Fruit fly (Drosophila melanogaster) whole organism, embryonic: ENCODE data around the gene Cyp28d2.

Experiments
- Asciz ChIP-seq: fragments of 200-800 bp; sonication (Bioruptor generic); optimal IDR thresholded peaks from 2 replicates; lab custom pipeline; 2017; ENCODE audit warnings: missing biosample characterization, mild to moderate bottlenecking, missing genetic modification characterization, missing genetic modification reagents
- CG10431 ChIP-seq: fragments of 200-800 bp; sonication (Bioruptor generic); optimal IDR thresholded peaks from 3 replicates; lab custom pipeline; 2018; ENCODE audit warnings: missing biosample characterization, mild to moderate bottlenecking, missing genetic modification characterization
- CG11085 ChIP-seq: fragments of 200-800 bp; sonication (Bioruptor generic); IDR thresholded peaks from 2 replicates; pipeline ENCODE4 v1.3.6; 2022; ENCODE audit warnings: missing biosample characterization, missing genetic modification characterization
- CG11560 ChIP-seq: fragments of 200-800 bp; sonication (Bioruptor generic); IDR thresholded peaks from 3 replicates; pipeline ENCODE4 v1.3.6; 2022; ENCODE audit warnings: missing biosample characterization, missing genetic modification characterization
- CG12391 ChIP-seq: fragments of 200-800 bp; sonication (Bioruptor generic); optimal IDR thresholded peaks from 3 replicates; lab custom pipeline; 2018; ENCODE audit warnings: missing biosample characterization, mild to moderate bottlenecking, missing genetic modification characterization, moderate library complexity
- CG13424 ChIP-seq: fragments of 200-800 bp; sonication (Bioruptor generic); optimal IDR thresholded peaks from 2 replicates; lab custom pipeline; 2019; ENCODE audit warnings: missing biosample characterization, mild to moderate bottlenecking, missing genetic modification characterization, moderate library complexity
- CG15011 ChIP-seq: fragments of 200-800 bp; sonication (Bioruptor generic); optimal IDR thresholded peaks from 3 replicates; lab custom pipeline; 2018; ENCODE audit warnings: missing biosample characterization, mild to moderate bottlenecking, missing genetic modification characterization
- CG1529 ChIP-seq: fragments of 200-800 bp; sonication (Bioruptor generic); optimal IDR thresholded peaks from 3 replicates; lab custom pipeline; 2018; ENCODE audit warnings: missing biosample characterization, missing genetic modification characterization
- CG16863 ChIP-seq: fragments of 200-800 bp; sonication (Bioruptor generic); optimal IDR thresholded peaks from 3 replicates; lab custom pipeline; 2016; ENCODE audit warnings: missing biosample characterization, missing genetic modification characterization
- CG1792 ChIP-seq: fragments of 200-800 bp; sonication (Bioruptor generic); optimal IDR thresholded peaks from 2 replicates; lab custom pipeline; 2016; ENCODE audit warnings: missing biosample characterization, missing genetic modification characterization
- CG18262 ChIP-seq: fragments of 200-800 bp; optimal IDR thresholded peaks from 3 replicates; lab custom pipeline; 2019; ENCODE audit warnings: missing biosample characterization, mild to moderate bottlenecking, missing genetic modification characterization, moderate library complexity
- CG1832 ChIP-seq: fragments of 200-800 bp; sonication (Bioruptor generic); optimal IDR thresholded peaks from 2 replicates; lab custom pipeline; 2017; ENCODE audit warnings: missing biosample characterization, mild to moderate bottlenecking, missing genetic modification characterization, inconsistent platforms
- CG2202 ChIP-seq: fragments of 200-800 bp; sonication (Bioruptor generic); optimal IDR thresholded peaks from 2 replicates; lab custom pipeline; 2018; ENCODE audit warnings: missing biosample characterization, mild to moderate bottlenecking, missing genetic modification characterization
- CG33557 ChIP-seq: fragments of 200-800 bp; sonication (Bioruptor generic); optimal IDR thresholded peaks from 2 replicates; lab custom pipeline; 2019; ENCODE audit warnings: missing biosample characterization, mild to moderate bottlenecking, missing genetic modification characterization, moderate library complexity
- CG34376 ChIP-seq: fragments of 200-800 bp; sonication (Bioruptor generic); optimal IDR thresholded peaks from 2 replicates; lab custom pipeline; 2018; ENCODE audit warnings: missing biosample characterization, mild to moderate bottlenecking, missing genetic modification characterization
- CG4617 ChIP-seq: fragments of 200-800 bp; sonication (Bioruptor generic); optimal IDR thresholded peaks from 3 replicates; lab custom pipeline; 2016; ENCODE audit warnings: missing biosample characterization, missing genetic modification characterization, borderline replicate concordance
- CG4854 ChIP-seq: fragments of 200-800 bp; sonication (Bioruptor generic); optimal IDR thresholded peaks from 2 replicates; lab custom pipeline; 2016; ENCODE audit warnings: missing biosample characterization, missing genetic modification characterization, inconsistent platforms
- CG5180 ChIP-seq: fragments of 200-800 bp; sonication (Bioruptor generic); optimal IDR thresholded peaks from 3 replicates; lab custom pipeline; 2017; ENCODE audit warnings: missing biosample characterization, missing genetic modification characterization, mild to moderate bottlenecking, moderate library complexity, missing genetic modification reagents
- CG7556 ChIP-seq: fragments of 200-800 bp; sonication (Bioruptor generic); optimal IDR thresholded peaks from 2 replicates; lab custom pipeline; 2017; ENCODE audit warnings: missing biosample characterization, mild to moderate bottlenecking, missing genetic modification characterization
- CG7745 ChIP-seq: fragments of 200-800 bp; sonication (Bioruptor generic); optimal IDR thresholded peaks from 2 replicates; lab custom pipeline; 2018; ENCODE audit warnings: missing biosample characterization, mild to moderate bottlenecking, missing genetic modification characterization, moderate library complexity
- CG8765 ChIP-seq: fragments of 200-800 bp; sonication (Bioruptor generic); IDR thresholded peaks from 2 replicates; pipeline ENCODE4 v1.3.6; 2022; ENCODE audit warnings: missing biosample characterization, missing genetic modification characterization
- CG9215 ChIP-seq: fragments of 200-800 bp; sonication (Bioruptor generic); IDR thresholded peaks from 2 replicates; pipeline ENCODE4 v1.3.6; 2022; ENCODE audit warnings: missing biosample characterization, missing genetic modification characterization
- CrebB ChIP-seq: fragments of 200-800 bp; sonication (Bioruptor generic); optimal IDR thresholded peaks from 3 replicates; lab custom pipeline; 2018; ENCODE audit warnings: missing biosample characterization, mild to moderate bottlenecking, missing genetic modification characterization
- D19A ChIP-seq: fragments of 200-800 bp; optimal IDR thresholded peaks from 3 replicates; lab custom pipeline; 2019; ENCODE audit warnings: missing biosample characterization, mild to moderate bottlenecking, missing genetic modification characterization, moderate library complexity
- E2f1 ChIP-seq: fragments of 200-800 bp; sonication (Bioruptor generic); IDR thresholded peaks from 2 replicates; pipeline ENCODE4 v1.3.6; 2022; ENCODE audit warnings: missing biosample characterization, missing genetic modification characterization
- Hey ChIP-seq: fragments of 200-800 bp; sonication (Bioruptor generic); optimal IDR thresholded peaks from 3 replicates; lab custom pipeline; 2018; ENCODE audit warnings: missing biosample characterization, mild to moderate bottlenecking, missing genetic modification characterization
- Hr51 ChIP-seq, 2 experiments: fragments of 200-800 bp; sonication (Bioruptor generic); optimal IDR thresholded peaks; 2 replicates in 1 of 2; 3 replicates in 1 of 2; lab custom pipeline; 2016 to 2018; ENCODE audit warnings: missing biosample characterization in 2 of 2, missing genetic modification characterization in 2 of 2, mild to moderate bottlenecking in 1 of 2, moderate library complexity in 1 of 2
- Lpt ChIP-seq: fragments of >200 bp; optimal IDR thresholded peaks from 2 replicates; lab custom pipeline; 2018; ENCODE audit warnings: missing biosample characterization, missing genetic modification characterization
- Oaz ChIP-seq: fragments of 200-800 bp; sonication (Bioruptor generic); IDR thresholded peaks from 2 replicates; pipeline ENCODE4 v1.3.6; 2022; ENCODE audit warnings: missing biosample characterization, missing genetic modification characterization
- Ravus ChIP-seq: fragments of 200-800 bp; sonication (Bioruptor generic); IDR thresholded peaks from 2 replicates; pipeline ENCODE4 v1.3.6; 2022; ENCODE audit warnings: missing biosample characterization, missing genetic modification characterization
- Rfx ChIP-seq: fragments of 200-800 bp; sonication (Bioruptor generic); IDR thresholded peaks from 2 replicates; pipeline ENCODE4 v1.3.6; 2022; ENCODE audit warnings: missing biosample characterization, missing genetic modification characterization
- Scr ChIP-seq: fragments of 200-800 bp; sonication (Bioruptor generic); IDR thresholded peaks from 2 replicates; pipeline ENCODE4 v1.3.6; 2022; ENCODE audit warnings: missing biosample characterization, missing genetic modification characterization; ENCODE audit not compliant: partially characterized antibody
- YL-1 ChIP-seq: fragments of 200-800 bp; sonication (Bioruptor generic); optimal IDR thresholded peaks from 3 replicates; lab custom pipeline; 2017; ENCODE audit warnings: missing biosample characterization, mild to moderate bottlenecking, missing genetic modification characterization
- ase ChIP-seq: fragments of 200-800 bp; sonication (Bioruptor generic); IDR thresholded peaks from 3 replicates; pipeline ENCODE4 v1.3.6; 2022; ENCODE audit warnings: missing biosample characterization, missing genetic modification characterization
- bab2 ChIP-seq: fragments of 200-800 bp; sonication (Bioruptor generic); optimal IDR thresholded peaks from 2 replicates; lab custom pipeline; 2016; ENCODE audit warnings: missing biosample characterization, missing genetic modification characterization
- bcd ChIP-seq: fragments of 200-800 bp; sonication (Bioruptor generic); optimal IDR thresholded peaks from 2 replicates; lab custom pipeline; 2017; ENCODE audit warnings: missing biosample characterization, mild to moderate bottlenecking, missing genetic modification characterization
- cas ChIP-seq: fragments of 200-800 bp; sonication (Bioruptor generic); IDR thresholded peaks from 2 replicates; pipeline ENCODE4 v1.3.6; 2022; ENCODE audit warnings: missing biosample characterization, missing genetic modification characterization
- cato ChIP-seq: fragments of 200-800 bp; sonication (Bioruptor generic); optimal IDR thresholded peaks from 2 replicates; lab custom pipeline; 2016; ENCODE audit warnings: missing biosample characterization, missing genetic modification characterization, borderline replicate concordance
- corto ChIP-seq: fragments of 200-800 bp; sonication (Bioruptor generic); optimal IDR thresholded peaks from 2 replicates; lab custom pipeline; 2016; ENCODE audit warnings: missing biosample characterization, mild to moderate bottlenecking, missing genetic modification characterization, moderate library complexity
- dpn ChIP-seq, 2 experiments: fragments of 200-800 bp; sonication (Bioruptor generic); optimal IDR thresholded peaks; 3 replicates each; lab custom pipeline; 2016; ENCODE audit warnings: missing biosample characterization in 2 of 2, missing genetic modification characterization in 2 of 2
- gem ChIP-seq: fragments of 200-800 bp; sonication (Bioruptor generic); optimal IDR thresholded peaks from 2 replicates; lab custom pipeline; 2019; ENCODE audit warnings: missing biosample characterization, mild to moderate bottlenecking, missing genetic modification characterization, moderate library complexity
- ham ChIP-seq: fragments of 200-800 bp; sonication (Bioruptor generic); IDR thresholded peaks from 2 replicates; pipeline ENCODE4 v1.3.6; 2022; ENCODE audit warnings: missing biosample characterization, missing genetic modification characterization
- lbe ChIP-seq: fragments of 200-800 bp; sonication (Bioruptor generic); optimal IDR thresholded peaks from 2 replicates; lab custom pipeline; 2016; ENCODE audit warnings: missing biosample characterization, mild to moderate bottlenecking, missing genetic modification characterization
- otp ChIP-seq: fragments of 200-800 bp; sonication (Bioruptor generic); IDR thresholded peaks from 3 replicates; pipeline ENCODE4, ENCODE4 v1.3.6; 2022; ENCODE audit warnings: missing biosample characterization, missing genetic modification characterization
- pzg ChIP-seq: fragments of 200-800 bp; sonication (Bioruptor generic); optimal IDR thresholded peaks from 3 replicates; lab custom pipeline; 2018; ENCODE audit warnings: missing biosample characterization, mild to moderate bottlenecking, missing genetic modification characterization, moderate library complexity
- row ChIP-seq: fragments of 200-800 bp; sonication (Bioruptor generic); IDR thresholded peaks from 3 replicates; pipeline ENCODE4 v1.3.6; 2022; ENCODE audit warnings: missing biosample characterization, missing genetic modification characterization
- slp2 ChIP-seq: fragments of 200-800 bp; sonication (Bioruptor generic); optimal IDR thresholded peaks from 2 replicates; lab custom pipeline; 2016; ENCODE audit warnings: missing biosample characterization, missing genetic modification characterization
- sna ChIP-seq: fragments of 200-800 bp; sonication (Bioruptor generic); IDR thresholded peaks from 2 replicates; pipeline ENCODE4 v1.3.6; 2022; ENCODE audit warnings: missing biosample characterization, missing genetic modification characterization; ENCODE audit not compliant: partially characterized antibody
- tgo ChIP-seq: fragments of 200-800 bp; sonication (Bioruptor generic); IDR thresholded peaks from 3 replicates; pipeline ENCODE4 v1.3.6; 2022; ENCODE audit warnings: missing biosample characterization, missing genetic modification characterization
- trh ChIP-seq: fragments of 200-800 bp; sonication (Bioruptor generic); optimal IDR thresholded peaks from 2 replicates; lab custom pipeline; 2016; ENCODE audit warnings: missing biosample characterization, missing genetic modification characterization

Gene Cyp28d2

dm6 chr2L:5245363-5245892 lies 38.4 kb downstream of the Cyp28d2 start (continued):
- TF ChIP-seq Hr51 (GFP tag; optimal IDR thresholded peaks at IDR 0.05; lab: Kevin White, UChicago) (peak in 1 of 2 experiments; percentile 15), CG4617 (GFP tag; lab: Kevin White, UChicago) (no peak), CG11085 (GFP tag; lab: Robert Waterston, UW) (no peak), CG1529 (GFP tag; lab: Kevin White, UChicago) (peak; percentile 23), slp2 (GFP tag; lab: Kevin White, UChicago) (peak; percentile 29), sna (GFP tag; lab: Robert Waterston, UW) (no peak), CG4854 (no peak), CG10431 (GFP tag; lab: Kevin White, UChicago) (peak; percentile 9), Ravus (no peak), Asciz (peak; percentile 24), Hey (tag; lab: Kevin White, UChicago) (no peak)

- TF ChIP-seq bcd (GFP tag; lab: Kevin White, UChicago) (no peak), lbe (no peak), E2f1 (GFP tag; lab: Robert Waterston, UW) (no peak), Scr (GFP tag; lab: Robert Waterston, UW) (peak; percentile 28; the same call in 1 of the 2 replicates), CG8765 (no peak), CG2202 (tag; lab: Kevin White, UChicago) (no peak), CG18262 (tag; lab: Kevin White, UChicago) (peak; percentile 10), trh (GFP tag; lab: Kevin White, UChicago) (no peak), CrebB (no peak), gem (tag; lab: Kevin White, UChicago) (peak; percentile 37), D19A (tag; lab: Kevin White, UChicago) (no peak), CG7556 (GFP tag; lab: Kevin White, UChicago) (no peak), bab2 (GFP tag; lab: Kevin White, UChicago) (no peak), ham (no peak), CG1792 (GFP tag; lab: Kevin White, UChicago) (no peak), CG1529 (GFP tag; lab: Kevin White, UChicago) (no peak), CG11560 (tag; lab: Robert Waterston, UW) (no peak), CG1832 (GFP tag; lab: Kevin White, UChicago) (no peak), cas (GFP tag; lab: Robert Waterston, UW) (no peak), dpn (GFP tag; optimal IDR thresholded peaks at IDR 0.05; lab: Kevin White, UChicago) (no peak), CG34376 (no peak), otp (GFP tag; lab: Robert Waterston, UW) (no peak), CG7745 (tag; lab: Kevin White, UChicago) (no peak), row (peak; percentile 43; the same call in 2 of the 3 replicates), CG12391 (no peak), CG13424 (no peak), YL-1 (GFP tag; lab: Kevin White, UChicago) (no peak), CG15011 (GFP tag; lab: Kevin White, UChicago) (no peak), tgo (GFP tag; lab: Robert Waterston, UW) (peak; percentile 15; the same call in 1 of the 3 replicates), CG16863 (no peak), ase (GFP tag; lab: Robert Waterston, UW) (no peak), cato (GFP tag; lab: Kevin White, UChicago) (no peak), CG33557 (GFP tag; lab: Kevin White, UChicago) (peak; percentile 23), pzg (GFP tag; lab: Kevin White, UChicago) (no peak), Oaz (GFP tag; lab: Robert Waterston, UW) (no peak), CG5180 (no peak), CG9215 (GFP tag; lab: Robert Waterston, UW) (no peak), corto (peak; percentile 32), Rfx (GFP tag; lab: Robert Waterston, UW) (no peak), Lpt (GFP tag; lab: Kevin White, UChicago) (no peak)
Measured at dm6 chr2L:5247384-5247783, 40.3 kb downstream of the Cyp28d2 start.
